Fruit fly (Drosophila melanogaster) whole organism, pupa: ENCODE data around the gene CG10098.

Experiments used
- CG13204 ChIP-seq: fragments of 200-800 bp; sonication (Bioruptor generic); optimal IDR thresholded peaks from 2 replicates; lab custom pipeline; 2018; ENCODE audit warnings: missing biosample characterization, mild to moderate bottlenecking, missing genetic modification characterization, moderate library complexity
- CG14655 ChIP-seq: fragments of 200-800 bp; sonication (Bioruptor generic); optimal IDR thresholded peaks from 3 replicates; lab custom pipeline; 2017; ENCODE audit warnings: mild to moderate bottlenecking, missing biosample characterization, missing genetic modification reagents, missing genetic modification characterization
- CG17806 ChIP-seq: fragments of 200-800 bp; sonication (Bioruptor generic); optimal IDR thresholded peaks from 2 replicates; lab custom pipeline; 2018; ENCODE audit warnings: missing biosample characterization, mild to moderate bottlenecking, missing genetic modification characterization, moderate library complexity
- CG34367 ChIP-seq: fragments of 200-800 bp; sonication (Bioruptor generic); optimal IDR thresholded peaks from 2 replicates; lab custom pipeline; 2018; ENCODE audit warnings: missing biosample characterization, mild to moderate bottlenecking, missing genetic modification characterization
- CG4496 ChIP-seq: fragments of 200-800 bp; sonication (Bioruptor generic); IDR thresholded peaks from 3 replicates; pipeline ENCODE4 v1.3.6; 2022; ENCODE audit warnings: missing biosample characterization, missing genetic modification characterization
- CG8159 ChIP-seq: fragments of 200-800 bp; sonication (Bioruptor generic); optimal IDR thresholded peaks from 3 replicates; lab custom pipeline; 2018; ENCODE audit warnings: missing biosample characterization, mild to moderate bottlenecking, missing genetic modification characterization, moderate library complexity
- CG9948 ChIP-seq: fragments of 200-800 bp; sonication (Bioruptor generic); optimal IDR thresholded peaks from 2 replicates; lab custom pipeline; 2018; ENCODE audit warnings: missing biosample characterization, mild to moderate bottlenecking, missing genetic modification characterization, moderate library complexity
- EcR ChIP-seq: fragments of 200-800 bp; sonication (Bioruptor generic); optimal IDR thresholded peaks from 3 replicates; lab custom pipeline; 2019; ENCODE audit warnings: missing biosample characterization, missing genetic modification characterization, mild to moderate bottlenecking, moderate library complexity, missing genetic modification reagents
- Ets98B ChIP-seq: fragments of 200-800 bp; sonication (Bioruptor generic); IDR thresholded peaks from 2 replicates; pipeline ENCODE4 v1.3.6; 2022; ENCODE audit warnings: missing biosample characterization, missing genetic modification characterization
- Snoo ChIP-seq: fragments of 200-800 bp; sonication (Bioruptor generic); optimal IDR thresholded peaks from 3 replicates; lab custom pipeline; 2017; ENCODE audit warnings: missing biosample characterization, mild to moderate bottlenecking, missing genetic modification characterization, inconsistent platforms
- rn ChIP-seq: fragments of 200-800 bp; sonication (Bioruptor generic); IDR thresholded peaks from 2 replicates; pipeline ENCODE4 v1.3.6; 2022; ENCODE audit warnings: missing biosample characterization, missing genetic modification characterization

DNA sequence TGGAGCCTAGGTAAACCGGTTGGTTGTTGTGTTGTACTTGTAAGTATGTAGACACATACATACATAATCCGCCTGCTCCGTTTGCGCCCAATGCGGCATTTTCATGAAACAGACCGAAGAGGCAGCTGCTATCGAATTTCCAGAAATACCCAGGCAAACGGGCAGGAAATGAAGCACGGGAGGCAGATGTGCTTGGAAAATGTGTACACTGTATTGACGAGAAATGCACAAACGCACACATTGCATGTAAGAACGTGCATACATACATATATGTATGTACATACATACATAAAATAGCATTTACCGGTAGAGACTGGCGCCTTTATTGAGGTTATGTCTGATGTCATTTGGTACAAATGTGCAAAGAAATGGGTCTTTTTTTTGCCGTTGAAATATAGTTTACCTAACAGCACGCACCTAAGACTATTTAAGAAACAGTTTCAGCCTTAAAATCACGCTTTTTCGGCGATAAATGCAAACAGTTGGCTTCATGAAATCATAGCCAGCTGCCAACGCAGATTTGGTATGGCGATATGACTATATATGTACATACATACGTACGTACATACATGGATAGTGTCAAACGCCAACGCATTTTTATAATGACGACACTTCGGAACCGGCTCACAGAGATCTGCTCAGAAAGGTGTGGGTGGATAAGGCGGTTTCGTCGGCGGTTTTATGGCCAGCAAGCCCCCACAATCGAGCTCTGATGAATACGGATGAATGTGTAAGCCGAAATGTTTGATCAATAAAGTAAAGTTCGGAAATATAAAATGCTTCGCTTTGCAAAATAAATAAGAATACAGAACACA lies 34.6 kb upstream of the CG10098 start:
- TF ChIP-seq CG9948 (tag; lab: Kevin White, UChicago) (no peak), CG8159 (peak; percentile 32), CG34367 (tag; lab: Kevin White, UChicago) (no peak), CG17806 (tag; lab: Kevin White, UChicago) (no peak), rn (GFP tag; lab: Robert Waterston, UW) (no peak), CG4496 (peak; percentile 45; the same call in 1 of the 3 replicates), CG13204 (no peak), EcR (GFP tag; lab: Kevin White, UChicago) (no peak), CG14655 (no peak), Snoo (tag; lab: Kevin White, UChicago) (no peak), Ets98B (GFP tag; lab: Robert Waterston, UW) (no peak)
